Worm (Caenorhabditis elegans) whole organism, L4 larva: Measurements from ENCODE around the gene skpt-1.

Experiments used
- F26F4.8 ChIP-seq: fragments of 200-800 bp; sonication (Bioruptor generic); conservative IDR thresholded peaks from 2 replicates; pipeline ENCODE4 v1.3.6; 2022; ENCODE audit warnings: missing genetic modification characterization, missing compliant biosample characterization
- F44E2.7 ChIP-seq: fragments of 200-800 bp; sonication (Bioruptor generic); IDR thresholded peaks from 2 replicates; pipeline ENCODE4 v2.1.2; 2022; ENCODE audit warnings: missing genetic modification characterization, missing compliant biosample characterization
- F49E8.2 ChIP-seq: sonication (generic microtip); optimal IDR thresholded peaks from 2 replicates; lab custom pipeline; 2016; ENCODE audit warnings: missing compliant biosample characterization, mild to moderate bottlenecking, missing genetic modification characterization, borderline replicate concordance
- T20F7.1 ChIP-seq: fragments of 200-800 bp; sonication (Bioruptor generic); optimal IDR thresholded peaks from 2 replicates; lab custom pipeline; 2018; ENCODE audit warnings: mild to moderate bottlenecking, missing genetic modification characterization, missing compliant biosample characterization
- aha-1 ChIP-seq: fragments of 150-350 bp; peaks from one replicate; lab custom pipeline; 2014; ENCODE audit warnings: missing biosample characterization, missing genetic modification characterization
- ama-1 ChIP-seq: fragments of 150-350 bp; optimal IDR thresholded peaks from 2 replicates; lab custom pipeline; 2014; ENCODE audit warnings: inconsistent platforms, mixed read lengths
- attf-4 ChIP-seq: sonication (generic microtip); optimal IDR thresholded peaks from 3 replicates; lab custom pipeline; 2017; ENCODE audit warnings: missing biosample characterization, missing genetic modification characterization
- ceh-28 ChIP-seq: fragments of 150-350 bp; optimal IDR thresholded peaks from 2 replicates; lab custom pipeline; 2014; ENCODE audit warnings: missing biosample characterization, missing genetic modification reagents, missing genetic modification characterization
- ceh-32 ChIP-seq: sonication (generic microtip); optimal IDR thresholded peaks from 2 replicates; lab custom pipeline; 2016; ENCODE audit warnings: mild to moderate bottlenecking, missing genetic modification characterization, missing compliant biosample characterization; ENCODE audit not compliant: poor library complexity
- ceh-62 ChIP-seq: sonication (generic microtip); optimal IDR thresholded peaks from 2 replicates; lab custom pipeline; 2017; ENCODE audit warnings: missing biosample characterization, missing genetic modification characterization
- ces-1 ChIP-seq: fragments of 150-350 bp; sonication (generic microtip); optimal IDR thresholded peaks from 4 replicates; lab custom pipeline; 2014; ENCODE audit warnings: missing biosample characterization, missing genetic modification reagents, missing genetic modification characterization
- daf-8 ChIP-seq: fragments of 200-800 bp; sonication (Bioruptor generic); IDR thresholded peaks from 2 replicates; pipeline ENCODE4 v1.3.6; 2022; ENCODE audit warnings: missing genetic modification characterization, missing compliant biosample characterization
- dmd-8 ChIP-seq: fragments of 200-800 bp; sonication (Bioruptor generic); IDR thresholded peaks from 2 replicates; pipeline ENCODE4 v1.3.6; 2022; ENCODE audit warnings: missing genetic modification characterization, missing compliant biosample characterization
- dve-1 ChIP-seq: sonication (generic microtip); optimal IDR thresholded peaks from 2 replicates; lab custom pipeline; 2017; ENCODE audit warnings: antibody characterized with exemption, mild to moderate bottlenecking, missing genetic modification characterization, missing compliant biosample characterization; ENCODE audit not compliant: insufficient read depth
- egl-27 ChIP-seq: sonication (generic microtip); optimal IDR thresholded peaks from 3 replicates; lab custom pipeline; 2017; ENCODE audit warnings: missing biosample characterization, missing genetic modification reagents, missing genetic modification characterization
- egl-43 ChIP-seq: fragments of 200-800 bp; sonication (Bioruptor generic); IDR thresholded peaks from 2 replicates; pipeline ENCODE4 v1.3.6; 2022; ENCODE audit warnings: missing genetic modification reagents, missing genetic modification characterization, missing compliant biosample characterization
- fos-1 ChIP-seq: fragments of 150-350 bp; optimal IDR thresholded peaks from 2 replicates; lab custom pipeline; 2014; ENCODE audit warnings: missing biosample characterization, missing genetic modification characterization
- hlh-11 ChIP-seq: fragments of 200-800 bp; sonication (Bioruptor generic); optimal IDR thresholded peaks from 2 replicates; lab custom pipeline; 2018; ENCODE audit warnings: mild to moderate bottlenecking, missing genetic modification characterization, missing compliant biosample characterization
- hlh-30 ChIP-seq: sonication (generic microtip); optimal IDR thresholded peaks from 2 replicates; lab custom pipeline; 2017; ENCODE audit warnings: antibody characterized with exemption, mild to moderate bottlenecking, missing genetic modification characterization, missing compliant biosample characterization; ENCODE audit not compliant: insufficient read depth
- hmg-1.1 ChIP-seq: fragments of 200-800 bp; sonication (Bioruptor generic); IDR thresholded peaks from 2 replicates; pipeline ENCODE4 v1.3.6; 2022; ENCODE audit warnings: missing genetic modification reagents, missing genetic modification characterization, missing compliant biosample characterization
- lin-15B ChIP-seq: fragments of 150-350 bp; sonication (generic microtip); optimal IDR thresholded peaks from 3 replicates; lab custom pipeline; 2014; ENCODE audit warnings: missing biosample characterization, missing genetic modification characterization
- lin-29 ChIP-seq: fragments of 200-800 bp; sonication (Bioruptor generic); IDR thresholded peaks from 2 replicates; pipeline ENCODE4 v1.3.6; 2022; ENCODE audit warnings: missing genetic modification reagents, missing genetic modification characterization, missing compliant biosample characterization
- lin-38 ChIP-seq: fragments of 200-800 bp; sonication (Bioruptor generic); IDR thresholded peaks from 2 replicates; pipeline ENCODE4 v1.3.6; 2022; ENCODE audit warnings: missing genetic modification reagents, missing genetic modification characterization, missing compliant biosample characterization
- lir-3 ChIP-seq: sonication (generic microtip); optimal IDR thresholded peaks from 2 replicates; lab custom pipeline; 2016; ENCODE audit warnings: mild to moderate bottlenecking, missing genetic modification characterization, missing compliant biosample characterization
- madf-9 ChIP-seq: fragments of 200-800 bp; sonication (Bioruptor generic); conservative IDR thresholded peaks from 2 replicates; pipeline ENCODE4 v1.3.6; 2022; ENCODE audit warnings: missing genetic modification reagents, missing genetic modification characterization, missing compliant biosample characterization
- mep-1 ChIP-seq: fragments of 150-350 bp; sonication (generic microtip); optimal IDR thresholded peaks from 3 replicates; lab custom pipeline; 2014; ENCODE audit warnings: missing biosample characterization, missing genetic modification characterization
- mxl-3 ChIP-seq: fragments of 200-800 bp; sonication (Bioruptor generic); optimal IDR thresholded peaks from 2 replicates; lab custom pipeline; 2018; ENCODE audit warnings: mild to moderate bottlenecking, missing genetic modification characterization, missing compliant biosample characterization
- nhr-11 ChIP-seq: fragments of 150-350 bp; optimal IDR thresholded peaks from 2 replicates; lab custom pipeline; 2014; ENCODE audit warnings: missing biosample characterization, missing genetic modification characterization
- nhr-28 ChIP-seq: fragments of 150-350 bp; optimal IDR thresholded peaks from 2 replicates; lab custom pipeline; 2014; ENCODE audit warnings: missing biosample characterization, missing genetic modification characterization
- nhr-41 ChIP-seq: fragments of 200-800 bp; sonication (Bioruptor generic); IDR thresholded peaks from 2 replicates; pipeline ENCODE4 v1.3.6; 2022; ENCODE audit warnings: missing genetic modification reagents, missing genetic modification characterization, missing compliant biosample characterization
- nhr-42 ChIP-seq: fragments of 200-800 bp; sonication (Bioruptor generic); IDR thresholded peaks from 2 replicates; pipeline ENCODE4 v1.3.6; 2022; ENCODE audit warnings: missing genetic modification characterization, missing compliant biosample characterization
- nhr-48 ChIP-seq: sonication (generic microtip); optimal IDR thresholded peaks from 2 replicates; lab custom pipeline; 2016; ENCODE audit warnings: mild to moderate bottlenecking, missing genetic modification characterization, missing compliant biosample characterization
- nhr-6 ChIP-seq: fragments of 150-350 bp; optimal IDR thresholded peaks from 2 replicates; lab custom pipeline; 2014; ENCODE audit warnings: missing biosample characterization, missing genetic modification characterization
- pha-4 ChIP-seq, 2 experiments: fragments of 150-350 bp in 1 of 2; fragments of 200-800 bp in 1 of 2; sonication (Bioruptor generic) in 1 of 2; IDR thresholded peaks in 1 of 2; optimal IDR thresholded peaks in 1 of 2; 2 replicates each; pipeline versions ENCODE4 v1.3.6 to Lab custom; 2014 to 2022; ENCODE audit warnings: missing genetic modification characterization in 2 of 2, missing genetic modification reagents in 2 of 2, missing biosample characterization in 1 of 2, missing compliant biosample characterization in 1 of 2
- php-3 ChIP-seq: fragments of 200-800 bp; sonication (Bioruptor generic); IDR thresholded peaks from 2 replicates; pipeline ENCODE4 v1.3.6; 2022; ENCODE audit warnings: missing genetic modification reagents, missing genetic modification characterization, missing compliant biosample characterization
- saeg-2 ChIP-seq: fragments of 200-800 bp; sonication (Bioruptor generic); IDR thresholded peaks from 2 replicates; pipeline ENCODE4 v1.3.6; 2022; ENCODE audit warnings: missing genetic modification reagents, missing genetic modification characterization, missing compliant biosample characterization
- set-16 ChIP-seq: fragments of 200-800 bp; sonication (Bioruptor generic); IDR thresholded peaks from 2 replicates; pipeline ENCODE4 v1.3.6; 2022; ENCODE audit warnings: missing genetic modification reagents, missing genetic modification characterization, missing compliant biosample characterization
- snpc-1.2 ChIP-seq: fragments of 200-800 bp; sonication (Bioruptor generic); IDR thresholded peaks from 2 replicates; pipeline ENCODE4 v1.3.6; 2022; ENCODE audit warnings: missing genetic modification reagents, missing genetic modification characterization, missing compliant biosample characterization
- spr-1 ChIP-seq: sonication (generic microtip); optimal IDR thresholded peaks from 2 replicates; lab custom pipeline; 2016; ENCODE audit warnings: mild to moderate bottlenecking, missing genetic modification characterization, missing compliant biosample characterization
- spr-3 ChIP-seq: fragments of 200-800 bp; sonication (Bioruptor generic); optimal IDR thresholded peaks from 2 replicates; lab custom pipeline; 2018; ENCODE audit warnings: mild to moderate bottlenecking, missing genetic modification characterization, missing compliant biosample characterization
- tag-97 ChIP-seq: fragments of 200-800 bp; sonication (Bioruptor generic); IDR thresholded peaks from 2 replicates; pipeline ENCODE4 v1.3.6; 2022; ENCODE audit warnings: missing genetic modification characterization, missing compliant biosample characterization
- unc-62 ChIP-seq, 3 experiments: fragments of 150-350 bp in 1 of 3; sonication (generic microtip); optimal IDR thresholded peaks in 2 of 3; peaks in 1 of 3; 1 replicate in 1 of 3; 2 replicates in 2 of 3; lab custom pipeline; 2014 to 2017; ENCODE audit warnings: missing biosample characterization in 3 of 3, missing genetic modification characterization in 3 of 3, missing genetic modification reagents in 3 of 3, missing genotype in 1 of 3
- zag-1 ChIP-seq: fragments of 150-350 bp; optimal IDR thresholded peaks from 2 replicates; lab custom pipeline; 2014; ENCODE audit warnings: missing biosample characterization, missing genetic modification characterization
- zip-2 ChIP-seq: fragments of 150-350 bp; optimal IDR thresholded peaks from 2 replicates; lab custom pipeline; 2014; ENCODE audit warnings: missing biosample characterization, missing genetic modification characterization

The skpt-1 gene

DNA sequence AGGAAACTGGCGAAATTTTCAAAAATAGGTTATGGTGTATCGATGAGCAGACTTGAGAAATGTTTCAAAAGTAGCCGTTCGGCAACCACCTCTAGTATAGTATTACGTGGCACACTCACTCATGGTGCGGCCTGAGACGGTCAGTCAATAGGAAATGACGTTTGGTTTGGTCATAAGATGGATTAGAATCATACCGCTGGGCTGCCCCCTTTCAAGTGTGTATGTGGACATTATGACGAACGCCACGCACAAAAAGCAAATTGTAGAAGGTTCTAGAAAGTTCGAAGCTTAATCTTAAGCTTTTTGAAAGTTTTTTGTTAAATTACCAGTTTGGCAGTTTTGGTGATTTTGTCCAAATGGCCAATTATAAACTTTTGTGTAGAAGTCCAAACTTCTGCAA, 23.8 kb downstream of the skpt-1 start:
- TF ChIP-seq lin-15B (tag; lab: Kevin White, UChicago) = no peak
- no peak for TF ChIP-seq snpc-1.2 (GFP tag; lab: Robert Waterston, UW)
- peak; percentile 63 for TF ChIP-seq hlh-30
- TF ChIP-seq php-3 (GFP tag; lab: Robert Waterston, UW) = no peak
- no peak for TF ChIP-seq ama-1 (lab: Kevin White, UChicago)
- no peak for TF ChIP-seq nhr-41 (GFP tag; lab: Robert Waterston, UW)
- TF ChIP-seq mxl-3 (GFP tag; lab: Kevin White, UChicago) = no peak
- TF ChIP-seq nhr-11 (tag; lab: Kevin White, UChicago) = no peak
- no peak for TF ChIP-seq T20F7.1 (GFP tag; lab: Kevin White, UChicago)
- no peak for TF ChIP-seq ceh-62 (tag; lab: Kevin White, UChicago)
- TF ChIP-seq spr-3 = no peak
- TF ChIP-seq hlh-11 (tag; lab: Kevin White, UChicago) = peak; percentile 45
- peak; percentile 13 for TF ChIP-seq mep-1 (tag; lab: Kevin White, UChicago)
- no peak for TF ChIP-seq F26F4.8
- TF ChIP-seq F44E2.7 (GFP tag; lab: Robert Waterston, UW) = no peak
- TF ChIP-seq lin-29 (GFP tag; lab: Robert Waterston, UW) = no peak
- no peak for TF ChIP-seq daf-8 (GFP tag; lab: Robert Waterston, UW)
- TF ChIP-seq fos-1 = no peak
- TF ChIP-seq madf-9 = no peak
- peak in 1 of 2 experiments; percentile 54 for TF ChIP-seq unc-62 (GFP tag; optimal IDR thresholded peaks at IDR 0.05 in 1 of 2; lab: Kevin White, UChicago)
- TF ChIP-seq unc-62 (tag; optimal IDR thresholded peaks at IDR 0.05; lab: Kevin White, UChicago) = no peak
- peak; percentile 9 for TF ChIP-seq dve-1 (tag; lab: Kevin White, UChicago)
- TF ChIP-seq lir-3 = no peak
- no peak for TF ChIP-seq egl-43 (GFP tag; lab: Robert Waterston, UW)
- no peak for TF ChIP-seq pha-4 (GFP tag; IDR thresholded peaks at IDR 0.05; lab: Robert Waterston, UW)
- TF ChIP-seq pha-4 (tag; optimal IDR thresholded peaks at IDR 0.05; lab: Kevin White, UChicago) = peak; percentile 78
- TF ChIP-seq ceh-32 = no peak

DNA sequence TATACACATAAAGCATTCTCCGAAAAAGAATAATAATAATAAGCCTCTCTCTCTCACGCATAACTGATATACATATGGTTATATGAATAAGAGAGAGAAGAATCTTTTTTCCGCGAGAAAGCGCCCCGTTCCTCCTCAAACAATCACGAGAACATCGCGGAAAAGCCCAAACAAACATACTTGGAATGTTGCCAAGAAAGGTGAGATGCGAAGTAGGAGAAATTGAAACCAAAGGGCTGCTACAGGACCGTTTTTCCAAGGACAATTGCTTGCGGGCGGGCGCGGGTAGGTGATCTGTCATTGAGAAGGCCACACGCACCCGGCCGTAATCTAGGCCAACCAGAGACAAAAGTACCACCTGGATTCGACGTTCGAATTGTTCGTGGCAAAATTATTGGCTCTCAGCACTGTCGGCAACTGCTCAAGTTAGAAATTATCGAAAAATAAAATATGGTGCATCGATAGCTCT, 24.5 kb downstream of the skpt-1 start, which contains the start of gene dnj-24:
TSS of gene dnj-24 (minus strand) at position 419 of the 469 bp plus-strand sequence.
- TF ChIP-seq hlh-30 = peak; percentile 36
- TF ChIP-seq mxl-3 (GFP tag; lab: Kevin White, UChicago) = no peak
- TF ChIP-seq egl-27 = no peak
- peak; percentile 12 for TF ChIP-seq aha-1 (tag; lab: Kevin White, UChicago)
- TF ChIP-seq nhr-28 (tag; lab: Kevin White, UChicago) = peak; percentile 1
- 0 out of 2 replicates have a peak, but pooled peaks have one; percentile 38 for TF ChIP-seq dmd-8 (GFP tag; lab: Robert Waterston, UW)
- TF ChIP-seq hlh-11 (tag; lab: Kevin White, UChicago) = peak; percentile 31
- TF ChIP-seq nhr-42 (GFP tag; lab: Robert Waterston, UW) = 0 out of 2 replicates have a peak, but pooled peaks have one; percentile 23
- TF ChIP-seq, all 104 proteins: peak for 6

DNA sequence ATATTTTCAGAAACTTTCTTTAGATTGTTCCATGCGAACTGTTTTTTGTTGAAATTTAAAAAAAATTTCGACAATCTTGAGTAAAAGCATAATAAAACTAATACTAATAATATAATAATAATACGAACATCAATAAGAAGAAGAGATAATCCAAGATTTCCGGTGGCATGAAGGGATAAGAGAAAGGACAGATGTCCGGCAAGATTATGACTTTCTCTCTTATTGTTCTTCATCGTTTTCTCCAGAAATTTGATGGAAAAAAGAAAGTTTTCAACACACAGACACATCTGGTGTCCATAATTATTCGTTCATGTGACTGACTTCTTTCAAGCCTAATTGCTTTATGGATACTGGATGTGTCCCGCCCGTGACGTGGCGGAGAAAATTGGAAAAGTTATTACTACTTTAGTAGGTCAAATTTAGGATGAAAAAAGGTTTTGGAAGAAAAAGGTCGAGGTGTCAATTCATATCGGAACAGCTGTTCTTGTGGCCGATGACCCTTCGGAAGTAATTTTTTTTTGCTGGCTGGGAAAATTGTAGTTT, 25.6 kb downstream of the skpt-1 start:
- TF ChIP-seq F49E8.2 (tag; lab: Kevin White, UChicago) (no peak), hmg-1.1 (GFP tag; lab: Robert Waterston, UW) (0 out of 2 replicates have a peak, but pooled peaks have one; percentile 7), hlh-11 (tag; lab: Kevin White, UChicago) (peak; percentile 2)

DNA sequence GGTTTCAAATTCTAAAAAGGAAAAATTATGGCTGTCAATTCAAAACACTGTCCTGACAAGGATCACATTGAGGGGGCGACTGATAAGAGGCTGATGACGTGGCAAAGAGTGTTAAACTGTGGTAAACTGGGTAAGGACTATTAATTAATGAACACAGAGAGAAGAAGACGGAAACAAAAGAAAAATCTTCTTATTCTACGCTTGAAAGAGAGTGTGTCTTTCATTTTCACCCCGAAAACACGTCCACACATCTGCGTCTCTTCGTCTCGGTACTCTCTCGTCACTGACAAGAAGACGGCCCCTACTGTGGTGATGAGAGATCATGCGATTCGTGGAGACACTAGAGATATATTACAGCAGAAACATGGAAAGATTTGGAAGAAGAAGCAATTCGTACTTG, 26.8 kb downstream of the skpt-1 start:
- TF ChIP-seq attf-4 (tag; lab: Kevin White, UChicago) = no peak
- TF ChIP-seq spr-1 = no peak
- no peak for TF ChIP-seq ama-1 (lab: Kevin White, UChicago)
- TF ChIP-seq saeg-2 (GFP tag; lab: Robert Waterston, UW) = no peak
- no peak for TF ChIP-seq spr-3
- TF ChIP-seq tag-97 (GFP tag; lab: Robert Waterston, UW) = no peak
- TF ChIP-seq unc-62 (GFP tag; optimal IDR thresholded peaks at IDR 0.05 in 1 of 2; lab: Kevin White, UChicago) = peak in 1 of 2 experiments; percentile 22
- TF ChIP-seq unc-62 (tag; optimal IDR thresholded peaks at IDR 0.05; lab: Kevin White, UChicago) = no peak
- peak; percentile 33; the same call in 1 of the 2 replicates for TF ChIP-seq lin-38 (GFP tag; lab: Robert Waterston, UW)
- TF ChIP-seq nhr-48 (tag; lab: Kevin White, UChicago) = peak; percentile 13
- no peak for TF ChIP-seq ceh-28 (tag; lab: Kevin White, UChicago)
- no peak for TF ChIP-seq set-16 (GFP tag; lab: Robert Waterston, UW)
- no peak for TF ChIP-seq zip-2
- no peak for TF ChIP-seq madf-9
- no peak for TF ChIP-seq nhr-6 (tag; lab: Kevin White, UChicago)
- TF ChIP-seq mxl-3 (GFP tag; lab: Kevin White, UChicago) = peak; percentile 61
- TF ChIP-seq zag-1 = no peak
- no peak for TF ChIP-seq ces-1
- no peak for TF ChIP-seq egl-27
- TF ChIP-seq dmd-8 (GFP tag; lab: Robert Waterston, UW) = no peak
